Fruit fly (Drosophila melanogaster) whole organism, embryonic: ENCODE measurements around the gene CG43707.

Experiments used
- CG10959 ChIP-seq: fragments of 200-800 bp; sonication (Bioruptor generic); IDR thresholded peaks from 2 replicates; pipeline ENCODE4 v1.3.6; 2022; ENCODE audit warnings: missing biosample characterization, missing genetic modification characterization
- CG11247 ChIP-seq: fragments of 200-800 bp; sonication (Bioruptor generic); IDR thresholded peaks from 2 replicates; pipeline ENCODE4 v1.3.6; 2022; ENCODE audit warnings: missing biosample characterization, missing genetic modification characterization
- CG11695 ChIP-seq: fragments of 200-800 bp; sonication (Bioruptor generic); IDR thresholded peaks from 3 replicates; pipeline ENCODE4 v1.3.6; 2022; ENCODE audit warnings: missing biosample characterization, missing genetic modification characterization
- CG11696 ChIP-seq: fragments of 200-800 bp; sonication (Bioruptor generic); IDR thresholded peaks from 2 replicates; pipeline ENCODE4 v1.3.6; 2022; ENCODE audit warnings: missing biosample characterization, missing genetic modification characterization
- CG12299 ChIP-seq: fragments of 200-800 bp; sonication (Bioruptor generic); optimal IDR thresholded peaks from 2 replicates; lab custom pipeline; 2018; ENCODE audit warnings: missing biosample characterization, mild to moderate bottlenecking, missing genetic modification characterization
- CG13287 ChIP-seq: fragments of 200-800 bp; sonication (Bioruptor generic); IDR thresholded peaks from 2 replicates; pipeline ENCODE4 v1.3.6; 2022; ENCODE audit warnings: missing biosample characterization, missing genetic modification characterization; ENCODE audit not compliant: partially characterized antibody
- CG13775 ChIP-seq: fragments of 200-800 bp; sonication (Bioruptor generic); optimal IDR thresholded peaks from 3 replicates; lab custom pipeline; 2017; ENCODE audit warnings: missing biosample characterization, mild to moderate bottlenecking, missing genetic modification characterization
- CG16779 ChIP-seq: fragments of 200-800 bp; sonication (Bioruptor generic); IDR thresholded peaks from 2 replicates; pipeline ENCODE4 v1.3.6; 2022; ENCODE audit warnings: missing biosample characterization, missing genetic modification characterization
- CG17568 ChIP-seq: fragments of 200-800 bp; sonication (Bioruptor generic); optimal IDR thresholded peaks from 2 replicates; lab custom pipeline; 2018; ENCODE audit warnings: missing biosample characterization, mild to moderate bottlenecking, missing genetic modification characterization, moderate library complexity
- CG17802 ChIP-seq: fragments of 200-800 bp; sonication (Bioruptor generic); optimal IDR thresholded peaks from 2 replicates; lab custom pipeline; 2018; ENCODE audit warnings: missing biosample characterization, mild to moderate bottlenecking, missing genetic modification characterization, moderate library complexity
- CG34422 ChIP-seq: fragments of 200-800 bp; sonication (Bioruptor generic); IDR thresholded peaks from 3 replicates; pipeline ENCODE4 v1.3.6; 2022; ENCODE audit warnings: missing biosample characterization, missing genetic modification characterization
- CG7745 ChIP-seq: fragments of 200-800 bp; sonication (Bioruptor generic); optimal IDR thresholded peaks from 2 replicates; lab custom pipeline; 2018; ENCODE audit warnings: missing biosample characterization, mild to moderate bottlenecking, missing genetic modification characterization, moderate library complexity
- CG8359 ChIP-seq: fragments of 200-800 bp; sonication (Bioruptor generic); optimal IDR thresholded peaks from 2 replicates; lab custom pipeline; 2017; ENCODE audit warnings: missing biosample characterization, mild to moderate bottlenecking, missing genetic modification characterization, borderline replicate concordance
- CG9797 ChIP-seq: fragments of 200-800 bp; sonication (Bioruptor generic); optimal IDR thresholded peaks from 3 replicates; lab custom pipeline; 2018; ENCODE audit warnings: missing biosample characterization, mild to moderate bottlenecking, missing genetic modification characterization
- CoRest ChIP-seq: fragments of 200-800 bp; sonication (Bioruptor generic); optimal IDR thresholded peaks from 3 replicates; lab custom pipeline; 2018; ENCODE audit warnings: missing biosample characterization, mild to moderate bottlenecking, missing genetic modification characterization, moderate library complexity
- D19A ChIP-seq: fragments of 200-800 bp; optimal IDR thresholded peaks from 3 replicates; lab custom pipeline; 2019; ENCODE audit warnings: missing biosample characterization, mild to moderate bottlenecking, missing genetic modification characterization, moderate library complexity
- Doc2 ChIP-seq: fragments of 200-800 bp; sonication (Bioruptor generic); IDR thresholded peaks from 2 replicates; pipeline ENCODE4 v1.3.6; 2022; ENCODE audit warnings: missing biosample characterization, missing genetic modification characterization
- Fer1 ChIP-seq: fragments of 200-800 bp; sonication (Bioruptor generic); optimal IDR thresholded peaks from 2 replicates; lab custom pipeline; 2017; ENCODE audit warnings: missing biosample characterization, mild to moderate bottlenecking, missing genetic modification characterization
- Med ChIP-seq: fragments of 200-800 bp; sonication (Bioruptor generic); peaks from one replicate; lab custom pipeline; 2016; ENCODE audit warnings: missing biosample characterization, missing genetic modification characterization, mild to moderate bottlenecking, inconsistent platforms, moderate library complexity
- Ravus ChIP-seq: fragments of 200-800 bp; sonication (Bioruptor generic); IDR thresholded peaks from 2 replicates; pipeline ENCODE4 v1.3.6; 2022; ENCODE audit warnings: missing biosample characterization, missing genetic modification characterization
- Rx ChIP-seq: fragments of 200-800 bp; sonication (Bioruptor generic); IDR thresholded peaks from 2 replicates; pipeline ENCODE4 v1.3.6; 2022; ENCODE audit warnings: missing biosample characterization, missing genetic modification characterization
- Sin3A ChIP-seq: fragments of >200 bp; optimal IDR thresholded peaks from 2 replicates; lab custom pipeline; 2018
- Sox100B ChIP-seq: fragments of 200-800 bp; sonication (Bioruptor generic); optimal IDR thresholded peaks from 3 replicates; lab custom pipeline; 2018; ENCODE audit warnings: missing biosample characterization, mild to moderate bottlenecking, missing genetic modification characterization
- Stat92E ChIP-seq, 3 experiments: fragments of >200 bp in 2 of 3; fragments of 200-800 bp in 1 of 3; sonication (Bioruptor generic) in 1 of 3; optimal IDR thresholded peaks; 2 replicates each; lab custom pipeline; 2017 to 2019; ENCODE audit warnings: missing biosample characterization in 3 of 3, missing genetic modification characterization in 3 of 3, mild to moderate bottlenecking in 1 of 3, moderate library complexity in 1 of 3
- amos ChIP-seq: fragments of 200-800 bp; sonication (Bioruptor generic); IDR thresholded peaks from 2 replicates; pipeline ENCODE4 v1.3.6; 2022; ENCODE audit warnings: missing biosample characterization, missing genetic modification characterization; ENCODE audit not compliant: partially characterized antibody
- cas ChIP-seq: fragments of 200-800 bp; sonication (Bioruptor generic); IDR thresholded peaks from 2 replicates; pipeline ENCODE4 v1.3.6; 2022; ENCODE audit warnings: missing biosample characterization, missing genetic modification characterization
- cg ChIP-seq: fragments of 200-800 bp; sonication (Bioruptor generic); optimal IDR thresholded peaks from 3 replicates; lab custom pipeline; 2019; ENCODE audit warnings: missing biosample characterization, mild to moderate bottlenecking, missing genetic modification characterization, moderate library complexity
- exex ChIP-seq: fragments of 200-800 bp; sonication (Bioruptor generic); optimal IDR thresholded peaks from 4 replicates; lab custom pipeline; 2018; ENCODE audit warnings: missing biosample characterization, mild to moderate bottlenecking, missing genetic modification characterization, moderate library complexity
- fd102C ChIP-seq: fragments of 200-800 bp; sonication (Bioruptor generic); optimal IDR thresholded peaks from 2 replicates; lab custom pipeline; 2018; ENCODE audit warnings: missing biosample characterization, mild to moderate bottlenecking, missing genetic modification characterization, moderate library complexity
- gem ChIP-seq: fragments of 200-800 bp; sonication (Bioruptor generic); optimal IDR thresholded peaks from 2 replicates; lab custom pipeline; 2019; ENCODE audit warnings: missing biosample characterization, mild to moderate bottlenecking, missing genetic modification characterization, moderate library complexity
- gfzf ChIP-seq: fragments of 200-800 bp; sonication (Bioruptor generic); optimal IDR thresholded peaks from 2 replicates; lab custom pipeline; 2016; ENCODE audit warnings: missing biosample characterization, mild to moderate bottlenecking, missing genetic modification characterization, moderate library complexity
- hb ChIP-seq: fragments of 200-800 bp; sonication (Bioruptor generic); IDR thresholded peaks from 3 replicates; pipeline ENCODE4 v1.3.6; 2022; ENCODE audit warnings: missing biosample characterization, missing genetic modification characterization; ENCODE audit not compliant: partially characterized antibody
- jing ChIP-seq: fragments of 200-800 bp; sonication (Bioruptor generic); optimal IDR thresholded peaks from 2 replicates; lab custom pipeline; 2018; ENCODE audit warnings: missing biosample characterization, mild to moderate bottlenecking, missing genetic modification characterization
- knrl ChIP-seq: fragments of 200-800 bp; sonication (Bioruptor generic); IDR thresholded peaks from 3 replicates; pipeline ENCODE4 v1.3.6; 2022; ENCODE audit warnings: missing biosample characterization, missing genetic modification characterization; ENCODE audit not compliant: partially characterized antibody
- lbe ChIP-seq: fragments of 200-800 bp; sonication (Bioruptor generic); optimal IDR thresholded peaks from 2 replicates; lab custom pipeline; 2016; ENCODE audit warnings: missing biosample characterization, mild to moderate bottlenecking, missing genetic modification characterization
- lola ChIP-seq, 3 experiments: fragments of >200 bp in 2 of 3; fragments of 200-800 bp in 1 of 3; sonication (Bioruptor generic) in 1 of 3; optimal IDR thresholded peaks; 2 replicates each; lab custom pipeline; 2017 to 2019; ENCODE audit warnings: missing biosample characterization in 3 of 3, missing genetic modification characterization in 3 of 3, mild to moderate bottlenecking in 1 of 3, moderate library complexity in 1 of 3
- mirr ChIP-seq: fragments of 200-800 bp; sonication (Bioruptor generic); optimal IDR thresholded peaks from 3 replicates; lab custom pipeline; 2018; ENCODE audit warnings: missing biosample characterization, mild to moderate bottlenecking, missing genetic modification characterization
- nmo ChIP-seq: fragments of 200-800 bp; sonication (Bioruptor generic); optimal IDR thresholded peaks from 2 replicates; lab custom pipeline; 2018; ENCODE audit warnings: missing biosample characterization, mild to moderate bottlenecking, missing genetic modification characterization, moderate library complexity
- pb ChIP-seq: fragments of 200-800 bp; sonication (Bioruptor generic); optimal IDR thresholded peaks from 3 replicates; lab custom pipeline; 2016; ENCODE audit warnings: missing biosample characterization, missing genetic modification characterization
- sens-2 ChIP-seq: fragments of 200-800 bp; sonication (Bioruptor generic); IDR thresholded peaks from 2 replicates; pipeline ENCODE4 v1.3.6; 2022; ENCODE audit warnings: missing biosample characterization, missing genetic modification characterization
- shn ChIP-seq: fragments of 200-800 bp; sonication (Bioruptor generic); optimal IDR thresholded peaks from 3 replicates; lab custom pipeline; 2016; ENCODE audit warnings: missing biosample characterization, missing genetic modification characterization
- sim ChIP-seq: fragments of 200-800 bp; sonication (Bioruptor generic); IDR thresholded peaks from 2 replicates; pipeline ENCODE4 v1.3.6; 2022; ENCODE audit warnings: missing biosample characterization, missing genetic modification characterization
- slbo ChIP-seq: fragments of 200-800 bp; sonication (Bioruptor generic); IDR thresholded peaks from 2 replicates; pipeline ENCODE4 v1.3.6; 2022; ENCODE audit warnings: missing biosample characterization, missing genetic modification characterization
- sob ChIP-seq: fragments of 200-800 bp; sonication (Bioruptor generic); IDR thresholded peaks from 2 replicates; pipeline ENCODE4 v1.3.6; 2022; ENCODE audit warnings: missing biosample characterization, missing genetic modification characterization
- wek ChIP-seq: fragments of 200-800 bp; sonication (Bioruptor generic); optimal IDR thresholded peaks from 3 replicates; lab custom pipeline; 2018; ENCODE audit warnings: missing biosample characterization, mild to moderate bottlenecking, missing genetic modification characterization, moderate library complexity

Gene CG43707

DNA sequence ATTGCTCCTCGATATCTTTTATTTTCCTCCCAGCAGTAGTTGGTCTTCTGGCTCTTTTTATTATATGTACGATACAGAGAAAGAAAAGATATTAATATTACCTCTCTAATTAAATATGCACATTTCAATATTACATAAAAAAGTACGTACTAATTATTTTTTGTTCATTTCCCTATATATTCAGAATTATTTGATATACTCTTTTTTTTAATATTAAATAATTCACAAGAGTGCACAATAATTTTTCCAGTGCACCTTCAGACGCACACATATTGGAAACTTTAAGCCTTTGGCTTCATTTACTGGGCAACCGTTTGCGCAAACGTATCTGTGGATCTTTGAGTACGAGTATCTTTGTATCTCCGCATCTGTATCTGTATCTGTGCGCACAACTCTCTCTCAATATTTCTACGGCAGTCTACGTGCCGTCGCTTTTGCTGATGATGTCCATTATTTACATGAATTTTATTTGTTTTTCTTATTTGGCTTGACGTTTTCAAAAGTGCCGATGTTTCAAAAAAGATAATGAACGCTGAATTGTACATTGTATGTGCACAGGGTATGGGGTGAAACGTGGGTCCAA is 19.6 kb downstream of the CG43707 start (continued):
- TF ChIP-seq Sox100B (GFP tag; lab: Kevin White, UChicago), result peak; percentile 59
- no peak for TF ChIP-seq gfzf (GFP tag; lab: Kevin White, UChicago)
- TF ChIP-seq CG16779 (GFP tag; lab: Robert Waterston, UW), result no peak
- TF ChIP-seq knrl (GFP tag; lab: Robert Waterston, UW), result no peak
- no peak; the same call in 1 of the 2 replicates for TF ChIP-seq Rx (GFP tag; lab: Robert Waterston, UW)
- no peak for TF ChIP-seq CG7745 (tag; lab: Kevin White, UChicago)
- peak; percentile 76 for TF ChIP-seq fd102C (GFP tag; lab: Kevin White, UChicago)
- TF ChIP-seq CG12299 (tag; lab: Kevin White, UChicago), result peak; percentile 82
- TF ChIP-seq lola (GFP tag; optimal IDR thresholded peaks at IDR 0.05; lab: Kevin White, UChicago), result peak in 1 of 3 experiments; percentile 92
- peak; percentile 53 for TF ChIP-seq CG17568 (GFP tag; lab: Kevin White, UChicago)
- peak; percentile 76 for TF ChIP-seq sob (GFP tag; lab: Robert Waterston, UW)
- TF ChIP-seq cg, result peak; percentile 65
- TF ChIP-seq CG17802 (tag; lab: Kevin White, UChicago), result peak; percentile 27
- TF ChIP-seq shn (GFP tag; lab: Kevin White, UChicago), result no peak
- TF ChIP-seq CoRest (tag; lab: Kevin White, UChicago), result peak; percentile 94

dm6 chr2L:3777485-3777884 is 20.4 kb downstream of the CG43707 start:
- TF ChIP-seq mirr (peak; percentile 27), CG10959 (GFP tag; lab: Robert Waterston, UW) (no peak), Med (GFP tag; lab: Kevin White, UChicago) (peak; percentile 53), exex (tag; lab: Kevin White, UChicago) (peak; percentile 62), slbo (GFP tag; lab: Robert Waterston, UW) (no peak), D19A (tag; lab: Kevin White, UChicago) (no peak), Fer1 (GFP tag; lab: Kevin White, UChicago) (no peak), amos (GFP tag; lab: Robert Waterston, UW) (no peak), hb (no peak), CG13775 (GFP tag; lab: Kevin White, UChicago) (no peak), CG13287 (GFP tag; lab: Robert Waterston, UW) (no peak), Ravus (GFP tag; lab: Robert Waterston, UW) (no peak)
- TF ChIP-seq, all 482 proteins: peak for 3

DNA sequence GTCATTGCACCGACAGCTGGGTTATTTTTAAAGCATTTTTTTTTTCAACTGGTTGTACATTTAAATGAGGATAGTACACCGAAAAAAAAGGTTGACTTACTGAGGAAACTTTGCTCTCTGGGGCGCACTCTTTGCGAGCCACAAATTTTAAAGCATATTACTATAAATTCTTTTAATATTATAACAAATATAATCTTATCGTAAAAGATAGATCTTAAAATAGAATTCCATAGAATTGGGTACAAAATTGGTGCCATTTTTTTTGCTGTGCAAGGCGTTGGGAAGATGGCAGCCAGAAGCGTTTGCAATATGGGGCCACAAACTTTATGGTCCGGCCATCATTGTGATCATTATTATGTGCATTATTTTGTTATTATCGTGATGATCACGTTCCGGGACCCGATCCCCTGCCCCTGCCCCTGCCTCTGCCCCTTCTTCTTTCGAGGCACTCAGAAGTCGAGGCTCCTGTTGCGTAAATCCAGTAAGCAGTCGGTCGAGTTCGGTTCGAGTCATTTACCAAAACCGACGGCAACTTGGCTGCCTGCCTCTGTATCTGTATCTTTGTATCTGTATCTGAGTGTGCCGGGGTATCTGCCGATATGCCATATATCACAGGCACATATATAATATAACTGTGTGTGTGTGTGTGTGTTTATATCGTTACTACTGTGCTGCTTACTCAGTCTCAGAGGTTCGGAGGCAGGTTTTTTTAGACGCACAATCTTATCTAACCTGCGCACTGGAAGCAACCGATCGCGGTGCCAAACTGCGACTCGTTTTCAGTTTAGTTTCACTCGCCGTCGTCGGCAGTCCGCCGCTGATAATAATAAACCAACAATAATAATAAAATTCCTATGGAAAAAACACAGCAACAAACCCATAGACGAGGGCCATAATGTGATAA is 21.4 kb downstream of the CG43707 start:
- no peak for TF ChIP-seq cas (GFP tag; lab: Robert Waterston, UW)
- TF ChIP-seq Doc2 (GFP tag; lab: Robert Waterston, UW), result no peak
- TF ChIP-seq CG34422 (GFP tag; lab: Robert Waterston, UW), result no peak
- peak in 1 of 3 experiments; percentile 62 for TF ChIP-seq Stat92E (GFP tag; optimal IDR thresholded peaks at IDR 0.05; lab: Kevin White, UChicago)
- no peak for TF ChIP-seq CG9797 (GFP tag; lab: Kevin White, UChicago)
- TF ChIP-seq gem, result peak; percentile 70
- peak; percentile 35 for TF ChIP-seq nmo (GFP tag; lab: Kevin White, UChicago)
- TF ChIP-seq sens-2 (GFP tag; lab: Robert Waterston, UW), result peak; percentile 20; the same call in 1 of the 2 replicates
- TF ChIP-seq sim (GFP tag; lab: Robert Waterston, UW), result no peak
- peak; percentile 11 for TF ChIP-seq CG8359 (GFP tag; lab: Kevin White, UChicago)
- no peak for TF ChIP-seq CG11247 (GFP tag; lab: Robert Waterston, UW)
- peak; percentile 38; the same call in 1 of the 3 replicates for TF ChIP-seq CG11695 (GFP tag; lab: Robert Waterston, UW)
- TF ChIP-seq CG11696 (GFP tag; lab: Robert Waterston, UW), result no peak
- TF ChIP-seq jing, result no peak
- TF ChIP-seq pb (GFP tag; lab: Kevin White, UChicago), result no peak
- no peak for TF ChIP-seq wek (GFP tag; lab: Kevin White, UChicago)
- TF ChIP-seq fd102C (GFP tag; lab: Kevin White, UChicago), result no peak
- TF ChIP-seq lbe (GFP tag; lab: Kevin White, UChicago), result peak; percentile 89
- no peak for TF ChIP-seq Sin3A (lab: Kevin White, UChicago)
